Worm (Caenorhabditis elegans) whole organism, L1 larva: ENCODE results near the gene C50F4.9.

Source experiments
- blmp-1 ChIP-seq: fragments of 150-350 bp; optimal IDR thresholded peaks from 2 replicates; lab custom pipeline; 2014; ENCODE audit warnings: missing biosample characterization, missing genetic modification characterization
- ceh-82 ChIP-seq, 3 experiments: fragments of 150-350 bp in 1 of 3; sonication (generic microtip) in 2 of 3; optimal IDR thresholded peaks; 2 replicates each; lab custom pipeline; 2014 to 2017; ENCODE audit warnings: missing biosample characterization in 3 of 3, missing genetic modification characterization in 3 of 3
- elt-2 ChIP-seq: sonication (generic microtip); optimal IDR thresholded peaks from 2 replicates; lab custom pipeline; 2016; ENCODE audit warnings: missing genetic modification characterization, mild to moderate bottlenecking, inconsistent platforms, missing compliant biosample characterization, missing genetic modification reagents
- lin-13 ChIP-seq: fragments of 150-350 bp; optimal IDR thresholded peaks from 2 replicates; lab custom pipeline; 2014; ENCODE audit warnings: missing biosample characterization, missing genetic modification reagents, missing genetic modification characterization
- lin-35 ChIP-seq, 2 experiments: fragments of 150-350 bp; optimal IDR thresholded peaks; 2 replicates each; lab custom pipeline; 2014; ENCODE audit warnings: missing biosample characterization in 2 of 2, missing genetic modification characterization in 2 of 2, missing genetic modification reagents in 2 of 2
- snpc-4 ChIP-seq: fragments of 150-350 bp; optimal IDR thresholded peaks from 2 replicates; lab custom pipeline; 2014; ENCODE audit warnings: missing biosample characterization, missing genetic modification characterization
- sup-37 ChIP-seq: fragments of 200-800 bp; sonication (Bioruptor generic); optimal IDR thresholded peaks from 2 replicates; lab custom pipeline; 2018; ENCODE audit warnings: mild to moderate bottlenecking, missing genetic modification characterization, missing compliant biosample characterization
- zag-1 ChIP-seq: fragments of 150-350 bp; optimal IDR thresholded peaks from 2 replicates; lab custom pipeline; 2014; ENCODE audit warnings: missing biosample characterization, missing genetic modification characterization

ce11 chrV:9489411-9489810, 34.6 kb downstream of the C50F4.9 start, which contains the start of gene K06A4.10:
- no peak for TF ChIP-seq lin-13 (GFP tag; lab: Kevin White, UChicago)
- no peak for TF ChIP-seq sup-37 (GFP tag; lab: Kevin White, UChicago)
- TF ChIP-seq snpc-4 (tag; lab: Kevin White, UChicago) = no peak
- TF ChIP-seq ceh-82 (tag; optimal IDR thresholded peaks at IDR 0.05; lab: Kevin White, UChicago) = no peak
- TF ChIP-seq blmp-1 = no peak
- no peak for TF ChIP-seq lin-35 (GFP tag; optimal IDR thresholded peaks at IDR 0.05; lab: Kevin White, UChicago)
- peak; percentile 46 for TF ChIP-seq elt-2 (tag; lab: Kevin White, UChicago)
- no peak for TF ChIP-seq zag-1 (tag; lab: Kevin White, UChicago)
